Worm (Caenorhabditis elegans) whole organism, midembryonic: Measurements from ENCODE around the gene K10D11.6.

Experiments used
- cog-1 ChIP-seq: sonication (generic microtip); optimal IDR thresholded peaks from 2 replicates; lab custom pipeline; 2016; ENCODE audit warnings: missing genetic modification characterization, missing compliant biosample characterization
- klf-2 ChIP-seq: fragments of 200-800 bp; sonication (Bioruptor generic); conservative IDR thresholded peaks from 2 replicates; pipeline ENCODE4 v1.3.6; 2022; ENCODE audit warnings: missing genetic modification reagents, missing genetic modification characterization, missing compliant biosample characterization
- med-1 ChIP-seq: sonication (generic microtip); optimal IDR thresholded peaks from 2 replicates; lab custom pipeline; 2017; ENCODE audit warnings: missing genetic modification characterization, mild to moderate bottlenecking, missing compliant biosample characterization, antibody characterized with exemption, missing genetic modification reagents; ENCODE audit not compliant: insufficient read depth
- tab-1 ChIP-seq: fragments of 200-800 bp; sonication (Bioruptor generic); IDR thresholded peaks from 2 replicates; pipeline ENCODE4 v1.3.6; 2022; ENCODE audit warnings: missing genetic modification characterization, missing compliant biosample characterization
- ztf-23 ChIP-seq: fragments of 200-800 bp; sonication (Bioruptor generic); IDR thresholded peaks from 2 replicates; pipeline ENCODE4 v1.3.6; 2022; ENCODE audit warnings: missing genetic modification reagents, missing genetic modification characterization, missing compliant biosample characterization

- peak; percentile 5 for TF ChIP-seq cog-1
- no peak for TF ChIP-seq ztf-23 (GFP tag; lab: Robert Waterston, UW)
- no peak for TF ChIP-seq klf-2 (GFP tag; lab: Robert Waterston, UW)
- TF ChIP-seq tab-1, result no peak
- no peak for TF ChIP-seq med-1 (GFP tag; lab: Kevin White, UChicago)
These were observed 26.6 kb upstream of the K10D11.6 start for ce11 chrIV:13015801-13016404.
